Fruit fly (Drosophila melanogaster) whole organism, pupa: Measurements from ENCODE around the gene Or67d.
A peak's percentile ranks its signal among the peaks of the same experiment; 100 is the strongest.

Experiments
- CG10348 ChIP-seq: fragments of 200-800 bp; sonication (Bioruptor generic); IDR thresholded peaks from 2 replicates; pipeline ENCODE4 v1.3.6; 2022; ENCODE audit warnings: missing biosample characterization, missing genetic modification characterization
- CG12605 ChIP-seq: fragments of 200-800 bp; sonication (Bioruptor generic); IDR thresholded peaks from 2 replicates; pipeline ENCODE4 v1.3.6; 2022; ENCODE audit warnings: missing biosample characterization, missing genetic modification characterization
- CG13204 ChIP-seq: fragments of 200-800 bp; sonication (Bioruptor generic); optimal IDR thresholded peaks from 2 replicates; lab custom pipeline; 2018; ENCODE audit warnings: missing biosample characterization, mild to moderate bottlenecking, missing genetic modification characterization, moderate library complexity
- CG14655 ChIP-seq: fragments of 200-800 bp; sonication (Bioruptor generic); optimal IDR thresholded peaks from 3 replicates; lab custom pipeline; 2017; ENCODE audit warnings: mild to moderate bottlenecking, missing biosample characterization, missing genetic modification reagents, missing genetic modification characterization
- CG15710 ChIP-seq: fragments of 200-800 bp; sonication (Bioruptor generic); optimal IDR thresholded peaks from 2 replicates; lab custom pipeline; 2018; ENCODE audit warnings: missing biosample characterization, mild to moderate bottlenecking, missing genetic modification characterization, moderate library complexity
- CG17806 ChIP-seq: fragments of 200-800 bp; sonication (Bioruptor generic); optimal IDR thresholded peaks from 2 replicates; lab custom pipeline; 2018; ENCODE audit warnings: missing biosample characterization, mild to moderate bottlenecking, missing genetic modification characterization, moderate library complexity
- CG32121 ChIP-seq: fragments of 200-800 bp; sonication (Bioruptor generic); IDR thresholded peaks from 2 replicates; pipeline ENCODE4 v1.3.6; 2022; ENCODE audit warnings: missing biosample characterization, missing genetic modification characterization
- CG34367 ChIP-seq: fragments of 200-800 bp; sonication (Bioruptor generic); optimal IDR thresholded peaks from 2 replicates; lab custom pipeline; 2018; ENCODE audit warnings: missing biosample characterization, mild to moderate bottlenecking, missing genetic modification characterization
- CG4496 ChIP-seq: fragments of 200-800 bp; sonication (Bioruptor generic); IDR thresholded peaks from 3 replicates; pipeline ENCODE4 v1.3.6; 2022; ENCODE audit warnings: missing biosample characterization, missing genetic modification characterization
- CG8159 ChIP-seq: fragments of 200-800 bp; sonication (Bioruptor generic); optimal IDR thresholded peaks from 3 replicates; lab custom pipeline; 2018; ENCODE audit warnings: missing biosample characterization, mild to moderate bottlenecking, missing genetic modification characterization, moderate library complexity
- CG8301 ChIP-seq: fragments of 200-800 bp; sonication (Bioruptor generic); optimal IDR thresholded peaks from 2 replicates; lab custom pipeline; 2018; ENCODE audit warnings: missing biosample characterization, mild to moderate bottlenecking, missing genetic modification characterization
- CG9948 ChIP-seq: fragments of 200-800 bp; sonication (Bioruptor generic); optimal IDR thresholded peaks from 2 replicates; lab custom pipeline; 2018; ENCODE audit warnings: missing biosample characterization, mild to moderate bottlenecking, missing genetic modification characterization, moderate library complexity
- D1 ChIP-seq: fragments of 200-800 bp; sonication (Bioruptor generic); optimal IDR thresholded peaks from 2 replicates; lab custom pipeline; 2018; ENCODE audit warnings: missing biosample characterization, mild to moderate bottlenecking, missing genetic modification characterization, moderate library complexity
- EcR ChIP-seq: fragments of 200-800 bp; sonication (Bioruptor generic); optimal IDR thresholded peaks from 3 replicates; lab custom pipeline; 2019; ENCODE audit warnings: missing biosample characterization, missing genetic modification characterization, mild to moderate bottlenecking, moderate library complexity, missing genetic modification reagents
- Ets98B ChIP-seq: fragments of 200-800 bp; sonication (Bioruptor generic); IDR thresholded peaks from 2 replicates; pipeline ENCODE4 v1.3.6; 2022; ENCODE audit warnings: missing biosample characterization, missing genetic modification characterization
- Pif1A ChIP-seq: fragments of 200-800 bp; sonication (Bioruptor generic); optimal IDR thresholded peaks from 3 replicates; lab custom pipeline; 2016; ENCODE audit warnings: missing biosample characterization, missing genetic modification characterization
- Pif1B ChIP-seq: fragments of 200-800 bp; sonication (Bioruptor generic); optimal IDR thresholded peaks from 3 replicates; lab custom pipeline; 2016; ENCODE audit warnings: missing biosample characterization, missing genetic modification characterization
- Snoo ChIP-seq: fragments of 200-800 bp; sonication (Bioruptor generic); optimal IDR thresholded peaks from 3 replicates; lab custom pipeline; 2017; ENCODE audit warnings: missing biosample characterization, mild to moderate bottlenecking, missing genetic modification characterization, inconsistent platforms
- fd96Ca ChIP-seq: fragments of 200-800 bp; sonication (Bioruptor generic); IDR thresholded peaks from 3 replicates; pipeline ENCODE4 v1.3.6; 2022; ENCODE audit warnings: missing biosample characterization, missing genetic modification characterization
- gl ChIP-seq: fragments of 200-800 bp; sonication (Bioruptor generic); optimal IDR thresholded peaks from 2 replicates; lab custom pipeline; 2018; ENCODE audit warnings: missing biosample characterization, mild to moderate bottlenecking, missing genetic modification characterization
- rn ChIP-seq: fragments of 200-800 bp; sonication (Bioruptor generic); IDR thresholded peaks from 2 replicates; pipeline ENCODE4 v1.3.6; 2022; ENCODE audit warnings: missing biosample characterization, missing genetic modification characterization

Gene Or67d

dm6 chr3L:10318356-10318755, 45.4 kb downstream of the Or67d start:
- no peak for TF ChIP-seq CG12605 (GFP tag; lab: Robert Waterston, UW)
- peak; percentile 6 for TF ChIP-seq CG8301 (tag; lab: Kevin White, UChicago)
- no peak for TF ChIP-seq D1 (tag; lab: Kevin White, UChicago)
- TF ChIP-seq Pif1A (GFP tag; lab: Kevin White, UChicago), result no peak
- no peak for TF ChIP-seq CG34367 (tag; lab: Kevin White, UChicago)
- no peak for TF ChIP-seq Snoo (tag; lab: Kevin White, UChicago)
- no peak for TF ChIP-seq Pif1B (GFP tag; lab: Kevin White, UChicago)
- no peak for TF ChIP-seq rn (GFP tag; lab: Robert Waterston, UW)
- TF ChIP-seq CG10348, result no peak
- no peak for TF ChIP-seq CG9948 (tag; lab: Kevin White, UChicago)
- TF ChIP-seq EcR (GFP tag; lab: Kevin White, UChicago), result no peak
- TF ChIP-seq gl (tag; lab: Kevin White, UChicago), result no peak
- 0 out of 2 replicates have a peak, but pooled peaks have one; percentile 13 for TF ChIP-seq Ets98B
- TF ChIP-seq CG32121, result 0 out of 2 replicates have a peak, but pooled peaks have one; percentile 32
- TF ChIP-seq CG4496, result peak; percentile 32; the same call in 1 of the 3 replicates
- no peak for TF ChIP-seq CG17806 (tag; lab: Kevin White, UChicago)
- TF ChIP-seq CG13204 (GFP tag; lab: Kevin White, UChicago), result no peak
- no peak for TF ChIP-seq CG15710
- no peak for TF ChIP-seq CG8159 (tag; lab: Kevin White, UChicago)
- TF ChIP-seq fd96Ca (GFP tag; lab: Robert Waterston, UW), result 0 out of 3 replicates have a peak, but pooled peaks have one; percentile 42
- TF ChIP-seq CG14655 (GFP tag; lab: Kevin White, UChicago), result peak; percentile 47

DNA sequence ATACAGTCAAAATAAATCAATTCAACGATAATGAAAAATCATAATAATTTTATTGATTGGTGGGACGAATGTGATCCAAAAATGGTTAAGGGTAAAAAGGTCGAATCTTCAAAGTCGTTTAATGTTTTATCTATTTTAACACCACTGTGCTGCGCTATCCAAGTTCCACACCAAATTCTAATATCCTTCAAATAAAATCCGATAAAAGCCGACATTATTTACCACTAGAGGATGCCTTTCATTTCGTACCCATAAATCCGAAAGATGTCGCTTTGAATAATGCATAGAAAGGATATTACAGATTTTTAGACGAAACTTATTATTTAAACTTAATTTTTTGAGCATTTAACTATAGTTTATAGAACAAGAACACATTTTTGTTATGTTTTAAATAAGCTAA, 47.8 kb downstream of the Or67d start:
- TF ChIP-seq CG13204 (GFP tag; lab: Kevin White, UChicago) (no peak), D1 (tag; lab: Kevin White, UChicago) (no peak), CG8159 (tag; lab: Kevin White, UChicago) (no peak), CG14655 (GFP tag; lab: Kevin White, UChicago) (no peak), gl (tag; lab: Kevin White, UChicago) (no peak), Pif1B (GFP tag; lab: Kevin White, UChicago) (no peak), CG32121 (no peak), CG4496 (no peak), CG12605 (GFP tag; lab: Robert Waterston, UW) (no peak), CG17806 (tag; lab: Kevin White, UChicago) (no peak), Pif1A (GFP tag; lab: Kevin White, UChicago) (no peak), Snoo (tag; lab: Kevin White, UChicago) (no peak), CG8301 (tag; lab: Kevin White, UChicago) (no peak), CG34367 (tag; lab: Kevin White, UChicago) (no peak)

- no peak for TF ChIP-seq CG8159 (tag; lab: Kevin White, UChicago)
- no peak for TF ChIP-seq D1 (tag; lab: Kevin White, UChicago)
- no peak for TF ChIP-seq CG34367 (tag; lab: Kevin White, UChicago)
- TF ChIP-seq CG14655 (GFP tag; lab: Kevin White, UChicago), result no peak
- TF ChIP-seq Pif1B (GFP tag; lab: Kevin White, UChicago), result no peak
These were observed 48.8 kb downstream of the Or67d start for dm6 chr3L:10321735-10322319.
